Worm (Caenorhabditis elegans) whole organism, mixed stage, embryonic: ENCODE measurements around the gene ZK666.12.

Source experiments
- nhr-28 ChIP-seq: fragments of 150-350 bp; optimal IDR thresholded peaks from 2 replicates; lab custom pipeline; 2014; ENCODE audit warnings: missing biosample characterization, missing genetic modification characterization
- ztf-11 ChIP-seq: fragments of 150-350 bp; optimal IDR thresholded peaks from 2 replicates; lab custom pipeline; 2014; ENCODE audit warnings: missing biosample characterization, missing genetic modification characterization

DNA sequence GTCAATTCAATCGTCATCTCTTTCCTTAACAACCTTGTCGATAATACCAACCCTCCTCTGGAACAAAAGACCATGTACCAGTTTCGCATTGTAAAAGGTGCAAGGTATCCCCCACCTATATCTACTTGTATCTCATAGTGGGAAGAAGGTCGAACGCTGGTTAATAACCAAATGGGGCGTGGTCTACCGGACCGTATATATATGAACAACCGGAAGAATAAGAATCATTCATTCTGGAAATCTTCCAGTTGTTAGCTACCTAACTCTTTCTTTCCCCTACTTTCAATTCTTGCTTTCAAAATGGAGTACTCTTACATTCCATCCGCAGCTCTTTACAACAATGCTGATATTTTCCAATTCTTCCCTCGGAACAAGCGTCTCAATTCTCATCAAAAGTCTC lies 34.8 kb upstream of the ZK666.12 start, which contains the start of gene ZK673.5:
- TF ChIP-seq nhr-28: no peak
- TF ChIP-seq ztf-11 (tag; lab: Kevin White, UChicago): no peak
